Worm (Caenorhabditis elegans) whole organism, mixed stage, embryonic: ENCODE data around the gene ent-7.

Experiments used
- blmp-1 ChIP-seq: fragments of 150-350 bp; optimal IDR thresholded peaks from 2 replicates; lab custom pipeline; 2014; ENCODE audit warnings: missing biosample characterization, missing genetic modification characterization
- ceh-39 ChIP-seq: fragments of 150-350 bp; optimal IDR thresholded peaks from 2 replicates; lab custom pipeline; 2014; ENCODE audit warnings: missing biosample characterization, missing genetic modification characterization
- flh-1 ChIP-seq: fragments of 200-800 bp; sonication (Bioruptor generic); optimal IDR thresholded peaks from 2 replicates; lab custom pipeline; 2018; ENCODE audit warnings: mild to moderate bottlenecking, missing genetic modification characterization, moderate library complexity, missing compliant biosample characterization
- lin-13 ChIP-seq: fragments of 150-350 bp; optimal IDR thresholded peaks from 2 replicates; lab custom pipeline; 2014; ENCODE audit warnings: missing biosample characterization, missing genetic modification characterization
- mab-5 ChIP-seq: fragments of 150-350 bp; optimal IDR thresholded peaks from 2 replicates; lab custom pipeline; 2014; ENCODE audit warnings: missing biosample characterization, missing genetic modification characterization
- nhr-12 ChIP-seq: fragments of 150-350 bp; optimal IDR thresholded peaks from 2 replicates; lab custom pipeline; 2014; ENCODE audit warnings: missing biosample characterization, missing genetic modification characterization
- nhr-2 ChIP-seq: fragments of 150-350 bp; optimal IDR thresholded peaks from 2 replicates; lab custom pipeline; 2014; ENCODE audit warnings: missing biosample characterization, missing genetic modification characterization
- nhr-237 ChIP-seq: fragments of 150-350 bp; optimal IDR thresholded peaks from 2 replicates; lab custom pipeline; 2014; ENCODE audit warnings: missing biosample characterization, missing genetic modification characterization
- nhr-28 ChIP-seq: fragments of 150-350 bp; optimal IDR thresholded peaks from 2 replicates; lab custom pipeline; 2014; ENCODE audit warnings: missing biosample characterization, missing genetic modification characterization
- pha-4 ChIP-seq: fragments of 150-350 bp; optimal IDR thresholded peaks from 2 replicates; lab custom pipeline; 2018; ENCODE audit warnings: missing biosample characterization, missing genetic modification reagents, missing genetic modification characterization
- snpc-4 ChIP-seq: fragments of 150-350 bp; optimal IDR thresholded peaks from 2 replicates; lab custom pipeline; 2014; ENCODE audit warnings: missing biosample characterization, missing genetic modification characterization
- unc-62 ChIP-seq: fragments of 150-350 bp; optimal IDR thresholded peaks from 2 replicates; lab custom pipeline; 2014; ENCODE audit warnings: missing biosample characterization, missing genetic modification reagents, missing genetic modification characterization
- zip-8 ChIP-seq: fragments of 150-350 bp; optimal IDR thresholded peaks from 2 replicates; lab custom pipeline; 2014; ENCODE audit warnings: missing biosample characterization, missing genetic modification characterization
- ztf-11 ChIP-seq: fragments of 150-350 bp; optimal IDR thresholded peaks from 2 replicates; lab custom pipeline; 2014; ENCODE audit warnings: missing biosample characterization, missing genetic modification characterization

ce11 chrIV:10027566-10027965 lies 10.5 kb downstream of the ent-7 start, which contains the start of gene gipc-2:
- TF ChIP-seq nhr-237 (tag; lab: Kevin White, UChicago) (no peak), unc-62 (no peak), zip-8 (tag; lab: Kevin White, UChicago) (no peak), nhr-28 (no peak), snpc-4 (tag; lab: Kevin White, UChicago) (no peak), ztf-11 (no peak), ceh-39 (tag; lab: Kevin White, UChicago) (no peak), lin-13 (tag; lab: Kevin White, UChicago) (no peak), flh-1 (no peak), blmp-1 (tag; lab: Kevin White, UChicago) (no peak), nhr-12 (tag; lab: Kevin White, UChicago) (no peak), mab-5 (tag; lab: Kevin White, UChicago) (no peak), nhr-2 (no peak), pha-4 (tag; lab: Kevin White, UChicago) (no peak)
